Worm (Caenorhabditis elegans) whole organism, late embryonic: ENCODE data around the gene C17H11.4.

ENCODE experiments used
- ama-1 ChIP-seq: fragments of 150-350 bp; optimal IDR thresholded peaks from 2 replicates; lab custom pipeline; 2014
- ceh-34 ChIP-seq: sonication (generic microtip); optimal IDR thresholded peaks from 2 replicates; lab custom pipeline; 2016; ENCODE audit warnings: mild to moderate bottlenecking, missing genetic modification characterization, missing compliant biosample characterization
- elt-2 ChIP-seq: sonication (generic microtip); optimal IDR thresholded peaks from 2 replicates; lab custom pipeline; 2016; ENCODE audit warnings: missing genetic modification reagents, missing genetic modification characterization, missing compliant biosample characterization
- pat-9 ChIP-seq: fragments of 200-800 bp; sonication (Bioruptor generic); optimal IDR thresholded peaks from 2 replicates; lab custom pipeline; 2018; ENCODE audit warnings: mild to moderate bottlenecking, missing genetic modification characterization, moderate library complexity, missing compliant biosample characterization

- TF ChIP-seq pat-9 (tag; lab: Kevin White, UChicago) (no peak), elt-2 (tag; lab: Kevin White, UChicago) (peak; percentile 69), ceh-34 (tag; lab: Kevin White, UChicago) (peak; percentile 32), ama-1 (lab: Kevin White, UChicago) (no peak)
Observed at ce11 chrX:8136276-8136891, 45.1 kb downstream of the C17H11.4 start, which contains the start of gene C02B8.6.
